Worm (Caenorhabditis elegans): Measurements from ENCODE around the gene Y25C1A.2.

Y25C1A.2 gene

DNA sequence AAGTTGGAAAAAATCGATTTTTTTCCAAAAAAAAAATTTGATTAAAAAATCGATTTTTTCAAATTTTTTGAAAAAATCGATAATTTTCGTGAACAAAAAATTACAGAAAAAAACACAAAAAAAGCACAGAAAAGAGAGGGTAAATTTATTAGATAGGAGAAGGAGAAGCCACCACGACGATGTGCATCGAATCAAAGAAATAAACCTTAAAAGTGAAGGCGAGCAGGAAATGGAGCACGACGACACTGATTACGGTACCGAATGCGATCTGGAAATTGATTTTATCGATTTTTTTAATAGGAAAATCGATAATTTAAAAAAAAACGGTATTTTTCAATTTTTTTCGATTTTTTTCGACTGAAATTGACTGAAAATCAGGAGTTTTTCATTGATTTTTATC lies 47.3 kb upstream of the Y25C1A.2 start:
- TF ChIP-seq K11D2.4 (GFP tag; IDR thresholded peaks at IDR 0.05) (no peak), mxl-1 (tag; optimal IDR thresholded peaks at IDR 0.05) (no peak), Y67H2A.10 (GFP tag; conservative IDR thresholded peaks at IDR 0.05) (no peak), let-607 (tag; optimal IDR thresholded peaks at IDR 0.05) (no peak), K12H6.12 (tag; optimal IDR thresholded peaks at IDR 0.05) (no peak), lin-40 (tag; optimal IDR thresholded peaks at IDR 0.05) (no peak), egrh-3 (GFP tag; IDR thresholded peaks at IDR 0.05) (no peak), nhr-80 (tag; optimal IDR thresholded peaks at IDR 0.05) (no peak), attf-3 (GFP tag; conservative IDR thresholded peaks at IDR 0.05) (no peak), pbrm-1 (GFP tag; IDR thresholded peaks at IDR 0.05) (no peak), T07F8.4 (tag; optimal IDR thresholded peaks at IDR 0.05) (no peak), tbx-9 (tag; optimal IDR thresholded peaks at IDR 0.05; ENCODE audit: borderline replicate concordance) (no peak), aptf-2 (GFP tag; conservative IDR thresholded peaks at IDR 0.05) (no peak), ceh-79 (tag; optimal IDR thresholded peaks at IDR 0.05) (no peak), D2030.7 (GFP tag; IDR thresholded peaks at IDR 0.05) (no peak), nfya-1 (tag; optimal IDR thresholded peaks at IDR 0.05; ENCODE audit: borderline replicate concordance, insufficient read depth) (no peak), B0019.2 (GFP tag; conservative IDR thresholded peaks at IDR 0.05) (no peak)

DNA sequence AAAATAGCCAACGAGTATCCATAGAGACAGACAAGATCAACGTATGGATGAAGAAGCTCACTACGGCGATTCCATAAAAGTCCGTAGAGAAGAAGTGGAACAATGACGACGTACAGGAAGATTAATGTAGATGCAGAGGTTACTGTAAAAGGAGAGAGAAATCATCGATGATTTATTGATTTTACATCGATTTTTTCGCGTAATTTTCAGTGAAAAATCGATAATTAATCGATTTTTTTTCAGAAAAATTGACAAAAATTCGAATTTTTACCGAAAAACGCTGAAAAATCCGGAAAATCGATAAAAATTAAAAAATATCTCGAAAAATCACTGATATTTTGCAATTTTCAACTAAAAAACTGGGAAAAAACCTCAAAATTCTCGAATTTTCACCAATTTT lies 46.0 kb upstream of the Y25C1A.2 start:
- TF ChIP-seq ceh-27 (GFP tag; optimal IDR thresholded peaks at IDR 0.05) (no peak), Y53G8AR.9 (GFP tag; conservative IDR thresholded peaks at IDR 0.05) (no peak), pha-4 (tag; optimal IDR thresholded peaks at IDR 0.05) (no peak), die-1 (tag; optimal IDR thresholded peaks at IDR 0.05) (no peak), rpc-1 (optimal IDR thresholded peaks at IDR 0.05) (no peak), rpc-1 (tag; optimal IDR thresholded peaks at IDR 0.05) (no peak), sdz-38 (tag; optimal IDR thresholded peaks at IDR 0.05) (no peak), zfh-2 (GFP tag; conservative IDR thresholded peaks at IDR 0.05) (no peak), pbrm-1 (GFP tag; IDR thresholded peaks at IDR 0.05) (no peak)

DNA sequence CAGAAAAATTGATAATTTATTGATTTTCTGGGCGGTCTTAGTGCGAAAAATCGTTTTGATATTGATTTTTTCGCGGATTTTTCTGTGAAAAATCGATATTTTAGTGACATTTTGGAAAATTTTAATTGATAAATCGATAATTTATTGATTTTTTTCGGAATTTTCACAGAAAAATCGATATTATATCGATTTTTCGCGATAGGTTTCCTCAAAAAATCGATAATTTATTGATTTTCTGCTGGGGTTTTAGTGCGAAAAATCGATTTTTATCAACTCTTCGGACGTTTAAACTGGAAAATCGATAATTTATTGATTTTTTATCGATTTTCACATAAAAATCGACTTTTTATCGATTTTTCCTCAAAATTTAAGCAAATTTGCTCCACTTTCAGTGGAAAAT lies 45.0 kb upstream of the Y25C1A.2 start:
- TF ChIP-seq him-1 (tag; optimal IDR thresholded peaks at IDR 0.05) (no peak), T26A5.8 (tag; optimal IDR thresholded peaks at IDR 0.05) (no peak), zfh-2 (GFP tag; conservative IDR thresholded peaks at IDR 0.05) (no peak), aptf-3 (GFP tag; IDR thresholded peaks at IDR 0.05) (no peak), F49E8.2 (tag; optimal IDR thresholded peaks at IDR 0.05; ENCODE audit: insufficient read depth) (no peak), lin-26 (GFP tag; IDR thresholded peaks at IDR 0.05) (no peak), lir-1 (GFP tag; conservative IDR thresholded peaks at IDR 0.05) (no peak), snpc-1.3 (tag; optimal IDR thresholded peaks at IDR 0.05; ENCODE audit: insufficient read depth) (no peak), ztf-18 (tag; optimal IDR thresholded peaks at IDR 0.05) (no peak)

DNA sequence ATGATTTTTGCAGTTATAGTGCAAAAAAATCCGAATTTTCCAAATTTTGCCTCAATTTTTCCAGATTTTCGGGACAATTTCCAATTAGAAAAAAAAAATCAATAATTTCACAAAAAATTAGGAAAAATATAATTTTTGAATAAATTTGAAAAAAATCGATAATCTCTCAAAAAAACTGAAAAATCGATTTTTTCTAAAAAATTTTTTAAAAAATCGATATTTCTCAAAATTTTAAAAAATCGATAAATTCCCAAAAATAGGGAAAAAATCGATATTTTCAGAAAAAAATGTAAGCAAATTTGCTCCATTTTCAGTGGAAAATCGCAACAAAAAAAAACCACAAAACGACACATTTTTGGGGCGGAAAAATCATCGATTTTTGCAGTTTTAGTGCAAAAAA lies 44.5 kb upstream of the Y25C1A.2 start:
- no peak for TF ChIP-seq snpc-1.3 (tag; optimal IDR thresholded peaks at IDR 0.05; ENCODE audit: insufficient read depth)
- no peak for TF ChIP-seq bed-2 (GFP tag; IDR thresholded peaks at IDR 0.05)
- TF ChIP-seq nhr-80 (tag; optimal IDR thresholded peaks at IDR 0.05) = no peak
- no peak for TF ChIP-seq fkh-3 (tag; optimal IDR thresholded peaks at IDR 0.05)
- no peak for TF ChIP-seq akir-1 (GFP tag; optimal IDR thresholded peaks at IDR 0.05)
- TF ChIP-seq snpc-4 (GFP tag; optimal IDR thresholded peaks at IDR 0.05) = no peak
- TF ChIP-seq snpc-4 (tag; optimal IDR thresholded peaks at IDR 0.05) = no peak
- no peak for TF ChIP-seq hsf-1 (GFP tag; IDR thresholded peaks at IDR 0.05)
- no peak for TF ChIP-seq ceh-58 (GFP tag; IDR thresholded peaks at IDR 0.05)
- no peak for TF ChIP-seq zim-3 (tag; optimal IDR thresholded peaks at IDR 0.05)
- TF ChIP-seq ztf-6 (GFP tag; IDR thresholded peaks at IDR 0.05) = no peak
- TF ChIP-seq ccch-3 (GFP tag; optimal IDR thresholded peaks at IDR 0.05) = no peak
- no peak for TF ChIP-seq rcor-1 (GFP tag; IDR thresholded peaks at IDR 0.05)
- no peak for TF ChIP-seq efl-1 (GFP tag; optimal IDR thresholded peaks at IDR 0.05)
- TF ChIP-seq let-607 (tag; optimal IDR thresholded peaks at IDR 0.05) = no peak
- TF ChIP-seq ama-1 (optimal IDR thresholded peaks at IDR 0.05) = no peak
- TF ChIP-seq ama-1 (GFP tag; optimal IDR thresholded peaks at IDR 0.05) = no peak
